Fruit fly (Drosophila melanogaster) whole organism, wandering third instar larva: ENCODE measurements around the gene CG31157.
A peak's percentile ranks its signal among the peaks of the same experiment; 100 is the strongest.

Experiments used
- Abd-B ChIP-seq: fragments of >200 bp; optimal IDR thresholded peaks from 2 replicates; lab custom pipeline; 2017; ENCODE audit warnings: missing biosample characterization, missing genetic modification characterization
- CG32264 ChIP-seq: fragments of 200-800 bp; sonication (Bioruptor generic); optimal IDR thresholded peaks from 2 replicates; lab custom pipeline; 2016; ENCODE audit warnings: missing biosample characterization, missing genetic modification characterization
- CG9705 ChIP-seq: fragments of 200-800 bp; sonication (Bioruptor generic); optimal IDR thresholded peaks from 2 replicates; lab custom pipeline; 2018; ENCODE audit warnings: missing biosample characterization, mild to moderate bottlenecking, missing genetic modification characterization
- CrebA ChIP-seq: fragments of 200-800 bp; sonication (Bioruptor generic); optimal IDR thresholded peaks from 2 replicates; lab custom pipeline; 2016; ENCODE audit warnings: missing biosample characterization, mild to moderate bottlenecking, missing genetic modification characterization, borderline replicate concordance
- Dfd ChIP-seq: fragments of >200 bp; optimal IDR thresholded peaks from 2 replicates; lab custom pipeline; 2017; ENCODE audit warnings: missing biosample characterization, missing genetic modification characterization
- Dif ChIP-seq: fragments of 200-275, 200-300 bp; sonication (Bioruptor generic); optimal IDR thresholded peaks from 2 replicates; lab custom pipeline; 2018; ENCODE audit warnings: missing biosample characterization, missing genetic modification characterization; ENCODE audit not compliant: partially characterized antibody
- GATAd ChIP-seq: sonication (Bioruptor generic); optimal IDR thresholded peaks from 2 replicates; lab custom pipeline; 2016; ENCODE audit warnings: missing biosample characterization, missing genetic modification characterization
- Hnf4 ChIP-seq: fragments of 200-800 bp; sonication (Bioruptor generic); optimal IDR thresholded peaks from 2 replicates; lab custom pipeline; 2016; ENCODE audit warnings: missing biosample characterization, mild to moderate bottlenecking, missing genetic modification characterization
- Hr78 ChIP-seq: fragments of >200 bp; optimal IDR thresholded peaks from 2 replicates; lab custom pipeline; 2017; ENCODE audit warnings: missing biosample characterization, missing genetic modification characterization
- Hr83 ChIP-seq: fragments of 200-300 bp; sonication (Bioruptor generic); optimal IDR thresholded peaks from 2 replicates; lab custom pipeline; 2016; ENCODE audit warnings: missing biosample characterization, mild to moderate bottlenecking, missing genetic modification characterization, moderate library complexity; ENCODE audit not compliant: poor library complexity, severe bottlenecking
- Jra ChIP-seq: sonication (Bioruptor generic); optimal IDR thresholded peaks from 2 replicates; lab custom pipeline; 2016; ENCODE audit warnings: missing biosample characterization, missing genetic modification characterization
- Mio ChIP-seq: sonication (Bioruptor generic); optimal IDR thresholded peaks from 2 replicates; lab custom pipeline; 2016; ENCODE audit warnings: missing biosample characterization, missing genetic modification characterization
- Myc ChIP-seq: fragments of >200 bp; optimal IDR thresholded peaks from 2 replicates; lab custom pipeline; 2017
- OdsH ChIP-seq: fragments of 200-800 bp; sonication (Bioruptor generic); optimal IDR thresholded peaks from 2 replicates; lab custom pipeline; 2016; ENCODE audit warnings: missing biosample characterization, mild to moderate bottlenecking, missing genetic modification characterization
- Rel ChIP-seq, 2 experiments: fragments of 200-800 bp; sonication (Bioruptor generic) in 1 of 2; optimal IDR thresholded peaks; 2 replicates in 1 of 2; 3 replicates in 1 of 2; lab custom pipeline; 2016 to 2019; ENCODE audit warnings: mild to moderate bottlenecking in 2 of 2, missing biosample characterization in 2 of 2, missing genetic modification characterization in 2 of 2, moderate library complexity in 1 of 2
- Sp1 ChIP-seq: fragments of 200-800 bp; sonication (Bioruptor generic); optimal IDR thresholded peaks from 3 replicates; lab custom pipeline; 2019; ENCODE audit warnings: missing biosample characterization, mild to moderate bottlenecking, missing genetic modification characterization, moderate library complexity
- brk ChIP-seq: fragments of 200-800 bp; sonication (Bioruptor generic); optimal IDR thresholded peaks from 2 replicates; lab custom pipeline; 2016; ENCODE audit warnings: missing biosample characterization, mild to moderate bottlenecking, missing genetic modification characterization
- dmrt93B ChIP-seq: fragments of 200-800 bp; sonication (Bioruptor generic); optimal IDR thresholded peaks from 2 replicates; lab custom pipeline; 2018; ENCODE audit warnings: missing biosample characterization, mild to moderate bottlenecking, missing genetic modification characterization
- dsf ChIP-seq: sonication (Bioruptor generic); optimal IDR thresholded peaks from 2 replicates; lab custom pipeline; 2016; ENCODE audit warnings: missing biosample characterization, missing genetic modification characterization, borderline replicate concordance
- foxo ChIP-seq, 2 experiments: fragments of 200-800 bp; sonication (Bioruptor generic); optimal IDR thresholded peaks; 2 replicates in 1 of 2; 3 replicates in 1 of 2; lab custom pipeline; 2016 to 2017; ENCODE audit warnings: missing biosample characterization in 2 of 2, missing genetic modification characterization in 2 of 2
- h ChIP-seq: fragments of 200-800 bp; sonication (Bioruptor generic); optimal IDR thresholded peaks from 3 replicates; lab custom pipeline; 2016; ENCODE audit warnings: missing biosample characterization, mild to moderate bottlenecking, missing genetic modification characterization
- jim ChIP-seq: fragments of 175-275, 200-325 bp; sonication (Bioruptor generic); optimal IDR thresholded peaks from 2 replicates; lab custom pipeline; 2016; ENCODE audit warnings: missing biosample characterization, mild to moderate bottlenecking, missing genetic modification characterization
- lola ChIP-seq: fragments of >200 bp; optimal IDR thresholded peaks from 2 replicates; lab custom pipeline; 2017; ENCODE audit warnings: missing biosample characterization, missing genetic modification characterization
- pan ChIP-seq: fragments of >200 bp; optimal IDR thresholded peaks from 2 replicates; lab custom pipeline; 2017
- psq ChIP-seq: fragments of 200-800 bp; sonication (Bioruptor generic); optimal IDR thresholded peaks from 3 replicates; lab custom pipeline; 2017; ENCODE audit warnings: missing biosample characterization, mild to moderate bottlenecking, missing genetic modification characterization, moderate library complexity
- rgr ChIP-seq: fragments of 200-800 bp; sonication (Bioruptor generic); optimal IDR thresholded peaks from 3 replicates; lab custom pipeline; 2016; ENCODE audit warnings: missing biosample characterization, mild to moderate bottlenecking, missing genetic modification characterization
- sage ChIP-seq: fragments of 200-800 bp; sonication (Bioruptor generic); optimal IDR thresholded peaks from 2 replicates; lab custom pipeline; 2016; ENCODE audit warnings: missing biosample characterization, mild to moderate bottlenecking, missing genetic modification characterization
- sv ChIP-seq: fragments of 200-800 bp; sonication (Bioruptor generic); optimal IDR thresholded peaks from 3 replicates; lab custom pipeline; 2016; ENCODE audit warnings: missing biosample characterization, missing genetic modification characterization
- usp ChIP-seq: fragments of >200 bp; optimal IDR thresholded peaks from 2 replicates; lab custom pipeline; 2017; ENCODE audit warnings: missing biosample characterization, missing genetic modification characterization
- woc ChIP-seq: sonication (Bioruptor generic); optimal IDR thresholded peaks from 2 replicates; lab custom pipeline; 2016; ENCODE audit warnings: missing biosample characterization, mild to moderate bottlenecking, missing genetic modification characterization

Gene CG31157

DNA sequence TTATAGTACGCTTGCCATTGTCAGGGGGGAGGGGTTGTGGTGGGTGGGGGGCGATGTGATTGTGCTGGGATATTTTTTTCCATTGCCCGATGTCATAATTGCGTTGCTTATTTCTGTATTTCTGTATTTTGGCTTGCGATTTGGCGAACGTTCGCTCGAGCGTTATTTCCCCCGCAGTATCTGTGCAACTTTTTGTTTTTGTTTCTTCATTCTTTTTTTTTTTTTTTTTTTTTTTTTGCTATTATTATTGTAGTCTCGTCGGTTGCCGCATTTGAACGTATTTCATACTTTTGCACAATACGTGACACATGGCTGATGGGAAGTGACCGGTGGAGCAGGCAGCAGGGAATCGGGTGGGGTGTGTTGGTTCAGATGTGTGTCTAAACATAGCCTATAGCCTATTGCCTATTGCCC lies 29.9 kb upstream of the CG31157 start:
- peak; percentile 50 for TF ChIP-seq h (GFP tag; lab: Kevin White, UChicago)
- TF ChIP-seq sage (GFP tag; lab: Kevin White, UChicago) = no peak
- no peak for TF ChIP-seq CrebA (GFP tag; lab: Kevin White, UChicago)
- TF ChIP-seq Dif (GFP tag; lab: Kevin White, UChicago) = no peak
- TF ChIP-seq OdsH (GFP tag; lab: Kevin White, UChicago) = no peak
- TF ChIP-seq lola (GFP tag; lab: Kevin White, UChicago) = no peak
- no peak for TF ChIP-seq Hr83 (GFP tag; lab: Kevin White, UChicago)
- no peak for TF ChIP-seq jim (GFP tag; lab: Kevin White, UChicago)
- TF ChIP-seq Rel (GFP tag; optimal IDR thresholded peaks at IDR 0.05; lab: Kevin White, UChicago) = no peak
- peak; percentile 93 for TF ChIP-seq Rel (tag; optimal IDR thresholded peaks at IDR 0.05; lab: Kevin White, UChicago)
- TF ChIP-seq foxo (GFP tag; optimal IDR thresholded peaks at IDR 0.05; lab: Kevin White, UChicago) = no peak
- no peak for TF ChIP-seq GATAd (GFP tag; lab: Kevin White, UChicago)
- peak; percentile 59 for TF ChIP-seq rgr (GFP tag; lab: Kevin White, UChicago)
- TF ChIP-seq Hnf4 = no peak
- no peak for TF ChIP-seq Hr78 (GFP tag; lab: Kevin White, UChicago)

DNA sequence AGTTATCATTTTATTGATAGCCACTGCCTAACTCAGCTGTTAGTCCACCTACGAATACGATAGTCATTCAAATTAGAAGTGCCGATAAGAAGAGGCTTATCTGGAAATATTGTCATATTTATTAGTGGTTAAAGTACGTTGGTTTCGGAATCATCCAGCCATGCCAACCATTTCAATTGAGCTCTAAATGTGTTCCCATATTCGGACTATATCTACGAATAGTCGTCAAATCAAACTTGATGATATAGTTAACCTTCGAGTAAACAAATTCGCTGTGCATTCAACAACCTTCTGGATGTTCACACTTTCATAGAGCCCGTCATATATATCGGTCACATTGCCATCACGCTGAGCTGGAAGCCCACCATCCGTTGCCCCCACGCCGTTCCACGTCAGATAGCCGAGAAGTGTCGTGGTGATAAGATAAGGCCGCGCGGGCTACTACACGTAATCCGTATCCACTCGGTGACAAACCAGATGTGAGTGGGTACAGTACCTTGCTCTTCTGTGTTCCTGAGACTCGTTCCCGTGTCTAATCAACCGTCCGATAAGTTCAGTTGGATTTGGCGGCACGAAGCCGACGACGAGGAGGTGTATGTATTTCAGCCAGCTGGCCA lies 29.1 kb upstream of the CG31157 start:
- TF ChIP-seq Rel (GFP tag; optimal IDR thresholded peaks at IDR 0.05; lab: Kevin White, UChicago) = no peak
- peak; percentile 73 for TF ChIP-seq Rel (tag; optimal IDR thresholded peaks at IDR 0.05; lab: Kevin White, UChicago)
- TF ChIP-seq Jra (GFP tag; lab: Kevin White, UChicago) = no peak
- TF ChIP-seq h (GFP tag; lab: Kevin White, UChicago) = peak; percentile 73

DNA sequence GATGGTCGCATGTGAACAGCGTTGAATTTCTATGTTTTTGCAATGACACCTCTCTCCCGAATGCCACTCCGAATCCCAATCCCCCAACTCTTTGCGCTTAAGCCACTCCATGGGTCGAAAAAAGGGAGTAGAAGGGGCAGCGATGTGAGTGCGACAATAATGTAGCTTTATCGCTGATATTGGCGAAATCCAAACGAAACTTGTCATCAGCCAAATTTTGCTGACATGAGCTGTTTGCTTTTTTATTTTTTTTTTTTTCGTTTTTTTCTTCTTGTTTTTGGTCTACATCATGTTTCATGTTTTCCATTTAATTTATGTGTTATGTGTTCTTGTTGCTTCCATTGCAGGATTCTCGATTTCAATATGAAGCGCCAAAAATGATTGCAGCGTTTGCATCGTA lies 28.5 kb upstream of the CG31157 start:
- no peak for TF ChIP-seq Hr83 (GFP tag; lab: Kevin White, UChicago)
- no peak for TF ChIP-seq CG9705
- no peak for TF ChIP-seq CG32264 (GFP tag; lab: Kevin White, UChicago)
- no peak for TF ChIP-seq sage (GFP tag; lab: Kevin White, UChicago)
- no peak for TF ChIP-seq brk (GFP tag; lab: Kevin White, UChicago)
- TF ChIP-seq sv (GFP tag; lab: Kevin White, UChicago) = no peak
- TF ChIP-seq psq = no peak
- TF ChIP-seq CrebA (GFP tag; lab: Kevin White, UChicago) = no peak
- TF ChIP-seq Myc (lab: Kevin White, UChicago) = no peak
- TF ChIP-seq foxo (GFP tag; optimal IDR thresholded peaks at IDR 0.05; lab: Kevin White, UChicago) = no peak
- TF ChIP-seq usp (GFP tag; lab: Kevin White, UChicago) = no peak
- no peak for TF ChIP-seq Hnf4
- no peak for TF ChIP-seq GATAd (GFP tag; lab: Kevin White, UChicago)
- no peak for TF ChIP-seq h (GFP tag; lab: Kevin White, UChicago)
- TF ChIP-seq pan (lab: Kevin White, UChicago) = no peak
- no peak for TF ChIP-seq Sp1
- TF ChIP-seq, all 38 proteins: peak for 0

DNA sequence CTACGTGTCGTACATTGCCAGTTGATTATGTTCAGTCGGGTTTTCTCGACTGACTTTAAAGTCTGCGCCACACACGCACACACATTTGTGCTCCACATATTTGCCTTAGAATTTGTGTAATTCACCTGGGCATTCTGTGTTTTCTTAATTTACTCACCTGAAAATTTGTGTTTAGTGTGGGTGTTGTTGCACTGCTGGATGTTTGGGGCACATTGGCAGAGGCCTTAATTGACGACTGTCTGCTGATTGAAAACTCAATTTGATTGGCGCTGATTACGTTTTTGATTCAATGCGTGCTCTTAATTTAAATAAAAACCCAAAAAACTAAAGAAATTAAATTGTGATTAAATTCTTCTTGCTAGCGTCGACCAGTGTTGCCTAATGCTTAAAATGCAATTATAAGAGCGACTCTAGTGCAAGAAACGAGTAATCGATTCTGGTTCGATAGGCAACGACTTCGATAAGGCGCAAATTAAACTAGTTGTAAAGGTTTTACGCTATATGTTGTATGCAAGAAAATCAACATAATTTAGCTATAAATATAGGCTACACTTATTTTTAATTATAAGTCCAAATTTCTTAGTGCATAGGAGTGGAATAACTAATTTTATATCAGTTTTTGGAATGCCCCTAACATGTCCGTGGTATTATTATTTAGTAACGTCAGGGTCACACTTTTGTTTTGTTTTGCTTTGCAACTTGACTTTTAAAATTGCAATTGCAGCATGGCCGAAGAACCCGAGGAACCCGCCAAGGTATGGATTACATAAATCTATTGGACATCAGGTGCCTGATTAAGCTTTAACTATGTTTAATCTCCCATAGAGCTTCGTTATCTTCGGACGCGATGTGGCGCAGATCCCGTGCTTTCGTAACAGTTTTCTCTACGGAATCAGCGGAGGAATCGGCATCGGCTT lies 17.0 kb upstream of the CG31157 start, which contains the start of the genes CG46281 and CG46280:
TSS of gene CG46281 (minus strand) at position 51 of the 917 bp plus-strand sequence.
TSS of gene CG46280 (minus strand) at position 403 of the 917 bp plus-strand sequence.
- TF ChIP-seq dmrt93B (no peak), Dfd (no peak), Rel (GFP tag; optimal IDR thresholded peaks at IDR 0.05; lab: Kevin White, UChicago) (no peak), Rel (tag; optimal IDR thresholded peaks at IDR 0.05; lab: Kevin White, UChicago) (peak; percentile 32), psq (peak; percentile 40), sv (GFP tag; lab: Kevin White, UChicago) (peak; percentile 40), Myc (lab: Kevin White, UChicago) (peak; percentile 31), Jra (GFP tag; lab: Kevin White, UChicago) (peak; percentile 74), foxo (GFP tag; optimal IDR thresholded peaks at IDR 0.05; lab: Kevin White, UChicago) (no peak), jim (GFP tag; lab: Kevin White, UChicago) (no peak), CG32264 (GFP tag; lab: Kevin White, UChicago) (peak; percentile 2), woc (GFP tag; lab: Kevin White, UChicago) (peak; percentile 37), Mio (GFP tag; lab: Kevin White, UChicago) (no peak), dsf (GFP tag; lab: Kevin White, UChicago) (peak; percentile 42), sage (GFP tag; lab: Kevin White, UChicago) (peak; percentile 20), GATAd (GFP tag; lab: Kevin White, UChicago) (no peak), OdsH (GFP tag; lab: Kevin White, UChicago) (peak; percentile 24), Hnf4 (peak; percentile 68), usp (GFP tag; lab: Kevin White, UChicago) (no peak), Abd-B (no peak)
